Fruit fly (Drosophila melanogaster) whole organism, embryonic: ENCODE results near the gene CG11670.

ENCODE experiments used
- Adf1 ChIP-seq: fragments of 200-800 bp; sonication (Bioruptor generic); IDR thresholded peaks from 2 replicates; pipeline ENCODE4 v1.3.6; 2022; ENCODE audit warnings: missing biosample characterization, missing genetic modification characterization
- CG10321 ChIP-seq: fragments of 200-800 bp; sonication (Bioruptor generic); IDR thresholded peaks from 2 replicates; pipeline ENCODE4 v1.3.6; 2022; ENCODE audit warnings: missing biosample characterization, missing genetic modification characterization
- CG12769 ChIP-seq: fragments of 200-800 bp; sonication (Bioruptor generic); optimal IDR thresholded peaks from 2 replicates; lab custom pipeline; 2019; ENCODE audit warnings: missing biosample characterization, mild to moderate bottlenecking, missing genetic modification characterization, moderate library complexity
- CG13424 ChIP-seq: fragments of 200-800 bp; sonication (Bioruptor generic); optimal IDR thresholded peaks from 2 replicates; lab custom pipeline; 2019; ENCODE audit warnings: missing biosample characterization, mild to moderate bottlenecking, missing genetic modification characterization, moderate library complexity
- CG13894 ChIP-seq: fragments of 200-800 bp; sonication (Bioruptor generic); optimal IDR thresholded peaks from 3 replicates; lab custom pipeline; 2018; ENCODE audit warnings: missing biosample characterization, mild to moderate bottlenecking, missing genetic modification characterization, moderate library complexity
- CG1603 ChIP-seq: fragments of 200-800 bp; sonication (Bioruptor generic); optimal IDR thresholded peaks from 2 replicates; lab custom pipeline; 2019; ENCODE audit warnings: missing biosample characterization, mild to moderate bottlenecking, missing genetic modification characterization, moderate library complexity
- CG16779 ChIP-seq: fragments of 200-800 bp; sonication (Bioruptor generic); IDR thresholded peaks from 2 replicates; pipeline ENCODE4 v1.3.6; 2022; ENCODE audit warnings: missing biosample characterization, missing genetic modification characterization
- CG16863 ChIP-seq: fragments of 200-800 bp; sonication (Bioruptor generic); optimal IDR thresholded peaks from 3 replicates; lab custom pipeline; 2016; ENCODE audit warnings: missing biosample characterization, missing genetic modification characterization
- CG30020 ChIP-seq: fragments of 200-800 bp; optimal IDR thresholded peaks from 2 replicates; lab custom pipeline; 2019; ENCODE audit warnings: missing biosample characterization, mild to moderate bottlenecking, missing genetic modification characterization, moderate library complexity
- CG32767 ChIP-seq: fragments of 200-800 bp; sonication (Bioruptor generic); IDR thresholded peaks from 2 replicates; pipeline ENCODE4 v1.3.6; 2022; ENCODE audit warnings: missing biosample characterization, missing genetic modification characterization
- CG33213 ChIP-seq: fragments of 200-800 bp; sonication (Bioruptor generic); optimal IDR thresholded peaks from 3 replicates; lab custom pipeline; 2016; ENCODE audit warnings: missing biosample characterization, missing genetic modification characterization
- CG42726 ChIP-seq: fragments of 200-800 bp; sonication (Bioruptor generic); IDR thresholded peaks from 2 replicates; pipeline ENCODE4 v1.3.6; 2022; ENCODE audit warnings: missing biosample characterization, missing genetic modification characterization; ENCODE audit not compliant: partially characterized antibody
- CG4404 ChIP-seq: fragments of 200-800 bp; sonication (Bioruptor generic); IDR thresholded peaks from 2 replicates; pipeline ENCODE4 v1.3.6; 2022; ENCODE audit warnings: missing biosample characterization, missing genetic modification characterization
- CG4707 ChIP-seq: fragments of 200-800 bp; sonication (Bioruptor generic); optimal IDR thresholded peaks from 2 replicates; lab custom pipeline; 2018; ENCODE audit warnings: missing biosample characterization, mild to moderate bottlenecking, missing genetic modification characterization, moderate library complexity
- CG6654 ChIP-seq: fragments of 200-800 bp; sonication (Bioruptor generic); optimal IDR thresholded peaks from 2 replicates; lab custom pipeline; 2017; ENCODE audit warnings: missing biosample characterization, mild to moderate bottlenecking, missing genetic modification characterization
- CG6765 ChIP-seq: fragments of 200-800 bp; sonication (Bioruptor generic); optimal IDR thresholded peaks from 3 replicates; lab custom pipeline; 2017; ENCODE audit warnings: missing biosample characterization, mild to moderate bottlenecking, missing genetic modification characterization
- CG8290 ChIP-seq, 3 experiments: fragments of 200-800 bp; sonication (Bioruptor generic); optimal IDR thresholded peaks; 2 replicates each; lab custom pipeline; 2016 to 2019; ENCODE audit warnings: missing biosample characterization in 3 of 3, missing genetic modification characterization in 3 of 3, mild to moderate bottlenecking in 2 of 3, moderate library complexity in 1 of 3
- CG8478 ChIP-seq: fragments of >200 bp; optimal IDR thresholded peaks from 2 replicates; lab custom pipeline; 2018
- E2f2 ChIP-seq: fragments of 200-800 bp; sonication (Bioruptor generic); IDR thresholded peaks from 2 replicates; pipeline ENCODE4 v1.3.6; 2022; ENCODE audit warnings: missing biosample characterization, missing genetic modification characterization
- Ets65A ChIP-seq: fragments of 200-800 bp; sonication (Bioruptor generic); peaks from one replicate; lab custom pipeline; 2016; ENCODE audit warnings: missing biosample characterization, missing genetic modification characterization
- HLH54F ChIP-seq: fragments of 200-800 bp; sonication (Bioruptor generic); optimal IDR thresholded peaks from 3 replicates; lab custom pipeline; 2016; ENCODE audit warnings: missing biosample characterization, missing genetic modification characterization
- Hr39 ChIP-seq: fragments of >200 bp; optimal IDR thresholded peaks from 2 replicates; lab custom pipeline; 2017
- Med ChIP-seq: fragments of 200-800 bp; sonication (Bioruptor generic); peaks from one replicate; lab custom pipeline; 2016; ENCODE audit warnings: missing biosample characterization, missing genetic modification characterization, mild to moderate bottlenecking, inconsistent platforms, moderate library complexity
- NC2β ChIP-seq: fragments of 200-800 bp; sonication (Bioruptor generic); optimal IDR thresholded peaks from 2 replicates; lab custom pipeline; 2016; ENCODE audit warnings: missing biosample characterization, missing genetic modification characterization
- Opbp ChIP-seq: fragments of 200-800 bp; sonication (Bioruptor generic); IDR thresholded peaks from 3 replicates; pipeline ENCODE4 v1.3.6; 2022; ENCODE audit warnings: missing biosample characterization, missing genetic modification characterization; ENCODE audit not compliant: partially characterized antibody
- Six4 ChIP-seq: fragments of 200-800 bp; sonication (Bioruptor generic); optimal IDR thresholded peaks from 2 replicates; lab custom pipeline; 2016; ENCODE audit warnings: missing biosample characterization, missing genetic modification characterization
- Taf1 ChIP-seq: fragments of 200-800 bp; sonication (Bioruptor generic); IDR thresholded peaks from 2 replicates; pipeline ENCODE4 v1.3.6; 2022; ENCODE audit warnings: missing biosample characterization, missing genetic modification characterization
- ab ChIP-seq: fragments of 200-800 bp; sonication (Bioruptor generic); optimal IDR thresholded peaks from 2 replicates; lab custom pipeline; 2016; ENCODE audit warnings: missing biosample characterization, missing genetic modification characterization
- abd-A ChIP-seq: fragments of 200-800 bp; sonication (Bioruptor generic); optimal IDR thresholded peaks from 3 replicates; lab custom pipeline; 2019; ENCODE audit warnings: missing biosample characterization, mild to moderate bottlenecking, missing genetic modification characterization, moderate library complexity
- esg ChIP-seq: fragments of 200-800 bp; sonication (Bioruptor generic); conservative IDR thresholded peaks from 2 replicates; pipeline ENCODE4 v1.3.6; 2022; ENCODE audit warnings: missing biosample characterization, missing genetic modification characterization
- fd96Cb ChIP-seq: fragments of 200-800 bp; sonication (Bioruptor generic); optimal IDR thresholded peaks from 2 replicates; lab custom pipeline; 2018; ENCODE audit warnings: missing biosample characterization, mild to moderate bottlenecking, missing genetic modification characterization, moderate library complexity
- gro ChIP-seq: fragments of 200-800 bp; sonication (Bioruptor generic); optimal IDR thresholded peaks from 2 replicates; lab custom pipeline; 2016; ENCODE audit warnings: missing biosample characterization, missing genetic modification characterization
- gsb-n ChIP-seq: fragments of 200-800 bp; sonication (Bioruptor generic); optimal IDR thresholded peaks from 3 replicates; lab custom pipeline; 2018; ENCODE audit warnings: missing biosample characterization, mild to moderate bottlenecking, missing genetic modification characterization
- hbn ChIP-seq: fragments of 200-800 bp; sonication (Bioruptor generic); IDR thresholded peaks from 2 replicates; pipeline ENCODE4 v1.3.6; 2022; ENCODE audit warnings: missing biosample characterization, missing genetic modification characterization; ENCODE audit not compliant: partially characterized antibody
- klu ChIP-seq: fragments of 200-800 bp; sonication (Bioruptor generic); IDR thresholded peaks from 2 replicates; pipeline ENCODE4 v1.3.6; 2022; ENCODE audit warnings: missing biosample characterization, missing genetic modification characterization
- lmd ChIP-seq: fragments of 200-800 bp; sonication (Bioruptor generic); IDR thresholded peaks from 2 replicates; pipeline ENCODE4 v1.3.6; 2022; ENCODE audit warnings: missing biosample characterization, missing genetic modification characterization
- luna ChIP-seq: fragments of 200-800 bp; sonication (Bioruptor generic); optimal IDR thresholded peaks from 2 replicates; lab custom pipeline; 2016; ENCODE audit warnings: missing biosample characterization, missing genetic modification characterization
- mirr ChIP-seq: fragments of 200-800 bp; sonication (Bioruptor generic); optimal IDR thresholded peaks from 3 replicates; lab custom pipeline; 2018; ENCODE audit warnings: missing biosample characterization, mild to moderate bottlenecking, missing genetic modification characterization
- mld ChIP-seq: fragments of 200-800 bp; sonication (Bioruptor generic); IDR thresholded peaks from 3 replicates; pipeline ENCODE4 v1.3.6; 2022; ENCODE audit warnings: missing biosample characterization, missing genetic modification characterization; ENCODE audit not compliant: partially characterized antibody
- pan ChIP-seq, 4 experiments: fragments of >200 bp in 3 of 4; fragments of 200-800 bp in 1 of 4; sonication (Bioruptor generic) in 1 of 4; optimal IDR thresholded peaks in 3 of 4; IDR thresholded peaks in 1 of 4; 2 replicates each; pipeline versions ENCODE4 v1.3.6 to Lab custom; 2017 to 2022; ENCODE audit warnings: missing biosample characterization in 2 of 4, missing genetic modification characterization in 2 of 4, mixed read lengths in 1 of 4
- ro ChIP-seq: fragments of 200-800 bp; sonication (Bioruptor generic); IDR thresholded peaks from 2 replicates; pipeline ENCODE4 v1.3.6; 2022; ENCODE audit warnings: missing biosample characterization, missing genetic modification characterization
- run ChIP-seq: fragments of 200-800 bp; sonication (Bioruptor generic); optimal IDR thresholded peaks from 3 replicates; lab custom pipeline; 2018; ENCODE audit warnings: missing biosample characterization, mild to moderate bottlenecking, missing genetic modification characterization
- sd ChIP-seq: fragments of 200-800 bp; sonication (Bioruptor generic); optimal IDR thresholded peaks from 3 replicates; lab custom pipeline; 2018; ENCODE audit warnings: missing biosample characterization, mild to moderate bottlenecking, missing genetic modification characterization, moderate library complexity
- slou ChIP-seq: fragments of 200-800 bp; sonication (Bioruptor generic); optimal IDR thresholded peaks from 3 replicates; lab custom pipeline; 2016; ENCODE audit warnings: missing biosample characterization, missing genetic modification characterization
- sna ChIP-seq: fragments of 200-800 bp; sonication (Bioruptor generic); IDR thresholded peaks from 2 replicates; pipeline ENCODE4 v1.3.6; 2022; ENCODE audit warnings: missing biosample characterization, missing genetic modification characterization; ENCODE audit not compliant: partially characterized antibody
- tna ChIP-seq: fragments of 200-800 bp; sonication (Bioruptor generic); IDR thresholded peaks from 2 replicates; pipeline ENCODE4 v1.3.6; 2022; ENCODE audit warnings: missing biosample characterization, missing genetic modification characterization; ENCODE audit not compliant: partially characterized antibody
- tx ChIP-seq: fragments of 200-800 bp; sonication (Bioruptor generic); optimal IDR thresholded peaks from 2 replicates; lab custom pipeline; 2016; ENCODE audit warnings: missing biosample characterization, missing genetic modification characterization
- unc-4 ChIP-seq: fragments of 200-800 bp; sonication (Bioruptor generic); IDR thresholded peaks from 2 replicates; pipeline ENCODE4 v1.3.6; 2022; ENCODE audit warnings: missing biosample characterization, missing genetic modification characterization; ENCODE audit not compliant: partially characterized antibody
- usp ChIP-seq: fragments of >200 bp; optimal IDR thresholded peaks from 2 replicates; lab custom pipeline; 2017; ENCODE audit warnings: missing biosample characterization, missing genetic modification characterization

The CG11670 gene

DNA sequence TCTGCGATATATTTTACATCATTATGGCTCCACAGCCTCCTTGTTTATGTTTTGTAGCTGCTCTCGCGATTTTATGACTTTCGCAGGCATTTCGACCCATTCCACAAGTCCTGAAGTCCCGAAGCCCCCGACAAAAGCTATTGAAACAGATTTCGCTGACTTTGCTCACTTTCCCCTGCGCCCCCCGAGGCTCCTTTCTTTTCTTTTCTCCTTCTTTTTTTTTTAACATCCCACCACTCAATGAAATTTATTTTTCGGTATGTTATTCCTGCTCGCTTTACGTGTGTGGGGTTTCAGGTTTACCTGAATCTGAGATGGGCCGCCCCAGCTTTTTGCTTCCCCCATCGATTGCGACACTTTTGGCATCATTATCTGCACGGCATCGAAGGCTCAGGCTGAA is 40.5 kb downstream of the CG11670 start:
- TF ChIP-seq Hr39 (lab: Kevin White, UChicago) = peak; percentile 83
- TF ChIP-seq CG6765 = no peak
- peak; percentile 91 for TF ChIP-seq Ets65A (GFP tag; lab: Kevin White, UChicago)
- TF ChIP-seq lmd = no peak
- no peak for TF ChIP-seq Six4 (GFP tag; lab: Kevin White, UChicago)
- no peak for TF ChIP-seq ro (GFP tag; lab: Robert Waterston, UW)
- TF ChIP-seq CG12769 = no peak
- peak; percentile 82 for TF ChIP-seq CG13894 (tag; lab: Kevin White, UChicago)

dm6 chr3R:13085924-13086323 is 44.1 kb downstream of the CG11670 start, which contains the start of gene CG43063:
CG43063 (plus strand) TSS chr3R:13086224.
- TF ChIP-seq Adf1 (GFP tag; lab: Robert Waterston, UW) = no peak
- no peak for TF ChIP-seq HLH54F (GFP tag; lab: Kevin White, UChicago)
- no peak for TF ChIP-seq CG6654 (GFP tag; lab: Kevin White, UChicago)
- TF ChIP-seq gsb-n (tag; lab: Kevin White, UChicago) = no peak
- no peak for TF ChIP-seq luna
- no peak for TF ChIP-seq Taf1
- no peak for TF ChIP-seq abd-A
- TF ChIP-seq ab (GFP tag; lab: Kevin White, UChicago) = no peak
- no peak for TF ChIP-seq pan (optimal IDR thresholded peaks at IDR 0.05; lab: Kevin White, UChicago)
- TF ChIP-seq pan (GFP tag; optimal IDR thresholded peaks at IDR 0.05 in 1 of 2, IDR thresholded peaks at IDR 0.05 in 1 of 2) = no peak
- no peak for TF ChIP-seq CG42726 (GFP tag; lab: Robert Waterston, UW)
- no peak for TF ChIP-seq gro
- TF ChIP-seq CG16863 (GFP tag; lab: Kevin White, UChicago) = no peak
- no peak for TF ChIP-seq run (tag; lab: Kevin White, UChicago)
- TF ChIP-seq CG1603 (tag; lab: Kevin White, UChicago) = no peak
- no peak for TF ChIP-seq Opbp (GFP tag; lab: Robert Waterston, UW)
- no peak for TF ChIP-seq CG8478
- no peak for TF ChIP-seq CG30020 (tag; lab: Kevin White, UChicago)
- no peak for TF ChIP-seq CG4404 (GFP tag; lab: Robert Waterston, UW)

DNA sequence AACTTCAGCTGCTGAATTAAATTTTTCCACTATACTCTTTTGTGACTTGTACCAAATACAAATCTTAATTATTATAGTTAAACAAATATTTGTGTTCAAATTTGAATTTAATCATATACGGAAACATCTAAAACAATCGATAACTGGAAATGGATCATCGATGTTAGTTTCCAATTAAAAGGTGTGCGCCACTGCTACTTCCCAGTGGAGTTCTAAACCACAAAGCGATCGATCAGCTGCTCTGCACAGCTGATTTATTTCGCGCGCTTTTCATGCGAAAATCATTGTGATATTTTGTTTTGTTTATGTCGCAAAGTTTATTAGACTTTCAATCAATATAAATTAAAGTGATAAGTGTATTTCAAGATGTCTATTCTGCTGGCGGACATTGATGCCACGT is 46.5 kb downstream of the CG11670 start, which contains the start of gene timeout:
Gene timeout (plus strand): TSS at position 257 of the 400 bp plus-strand sequence.
- no peak for TF ChIP-seq CG13424 (tag; lab: Kevin White, UChicago)
- TF ChIP-seq CG4707 (GFP tag; lab: Kevin White, UChicago) = no peak
- TF ChIP-seq E2f2 = peak; percentile 89
- no peak for TF ChIP-seq usp (GFP tag; lab: Kevin White, UChicago)
- TF ChIP-seq klu (GFP tag; lab: Robert Waterston, UW) = no peak
- no peak for TF ChIP-seq CG10321 (GFP tag; lab: Robert Waterston, UW)
- no peak for TF ChIP-seq esg (GFP tag; lab: Robert Waterston, UW)
- TF ChIP-seq Med (GFP tag; lab: Kevin White, UChicago) = peak; percentile 70
- no peak for TF ChIP-seq mirr (GFP tag; lab: Kevin White, UChicago)
- TF ChIP-seq hbn (GFP tag; lab: Robert Waterston, UW) = peak; percentile 63
- peak; percentile 73 for TF ChIP-seq unc-4 (GFP tag; lab: Robert Waterston, UW)
- TF ChIP-seq fd96Cb (tag; lab: Kevin White, UChicago) = no peak
- TF ChIP-seq NC2β (GFP tag; lab: Kevin White, UChicago) = no peak
- no peak for TF ChIP-seq CG16779
- no peak for TF ChIP-seq CG32767 (GFP tag; lab: Robert Waterston, UW)
- TF ChIP-seq sna (GFP tag; lab: Robert Waterston, UW) = peak; percentile 69; the same call in 1 of the 2 replicates
- no peak for TF ChIP-seq CG16863 (GFP tag; lab: Kevin White, UChicago)
- TF ChIP-seq slou (GFP tag; lab: Kevin White, UChicago) = no peak
- no peak for TF ChIP-seq sd (tag; lab: Kevin White, UChicago)
- peak; percentile 27 for TF ChIP-seq CG33213 (GFP tag; lab: Kevin White, UChicago)
- TF ChIP-seq CG8290 (GFP tag; optimal IDR thresholded peaks at IDR 0.05; lab: Kevin White, UChicago) = no peak
- TF ChIP-seq CG8290 (tag; optimal IDR thresholded peaks at IDR 0.05; lab: Kevin White, UChicago) = peak in 1 of 2 experiments; percentile 21
- no peak for TF ChIP-seq run (tag; lab: Kevin White, UChicago)
- peak; percentile 59 for TF ChIP-seq tna (GFP tag; lab: Robert Waterston, UW)
- TF ChIP-seq Adf1 (GFP tag; lab: Robert Waterston, UW) = no peak
- no peak for TF ChIP-seq mld (GFP tag; lab: Robert Waterston, UW)
- no peak for TF ChIP-seq tx
